Worm (Caenorhabditis elegans): ENCODE results near the gene skn-1.

skn-1 gene

ce11 chrIV:5666115-5667028, 6.2 kb upstream of the skn-1 start:
- no peak for TF ChIP-seq unc-62 (GFP tag; optimal IDR thresholded peaks at IDR 0.05)

- TF ChIP-seq unc-62 (GFP tag; optimal IDR thresholded peaks at IDR 0.05) = no peak
Measured at ce11 chrIV:5665353-5665918, 5.3 kb upstream of the skn-1 start.

- no peak for TF ChIP-seq unc-62 (GFP tag; optimal IDR thresholded peaks at IDR 0.05)
Measured at ce11 chrIV:5664375-5665004, 4.3 kb upstream of the skn-1 start, which contains the start of gene bec-1. TSS of gene bec-1 (minus strand) at chrIV:5664425.

- no peak for TF ChIP-seq unc-62 (GFP tag; optimal IDR thresholded peaks at IDR 0.05)
Measured at ce11 chrIV:5662886-5663285, 2.7 kb upstream of the skn-1 start.

ce11 chrIV:5662073-5662472, 1.9 kb upstream of the skn-1 start:
- TF ChIP-seq unc-62 (GFP tag; optimal IDR thresholded peaks at IDR 0.05) = no peak

DNA sequence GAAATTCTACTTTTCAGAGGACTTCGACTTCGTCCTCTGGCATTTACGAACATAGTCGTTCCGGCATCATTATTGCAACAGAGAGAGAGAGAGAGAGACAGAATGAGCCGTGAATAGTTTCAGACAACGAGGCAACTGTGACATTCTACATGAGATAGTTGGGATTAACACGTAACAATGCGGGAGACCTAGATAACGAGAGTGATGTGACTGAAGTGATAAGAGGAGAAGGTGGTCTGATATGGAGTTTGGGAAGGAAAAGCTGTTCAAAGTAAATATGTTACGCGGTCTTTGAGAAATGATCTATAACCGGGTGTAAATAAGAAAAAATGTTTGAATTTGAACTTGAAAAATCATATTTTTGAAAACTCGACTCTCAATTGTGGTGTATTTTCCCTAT, 723 bp downstream of the skn-1 start:
- no peak for TF ChIP-seq unc-62 (GFP tag; optimal IDR thresholded peaks at IDR 0.05)

ce11 chrIV:5658897-5659296, 1.3 kb downstream of the skn-1 start:
- TF ChIP-seq unc-62 (GFP tag; optimal IDR thresholded peaks at IDR 0.05) = no peak

DNA sequence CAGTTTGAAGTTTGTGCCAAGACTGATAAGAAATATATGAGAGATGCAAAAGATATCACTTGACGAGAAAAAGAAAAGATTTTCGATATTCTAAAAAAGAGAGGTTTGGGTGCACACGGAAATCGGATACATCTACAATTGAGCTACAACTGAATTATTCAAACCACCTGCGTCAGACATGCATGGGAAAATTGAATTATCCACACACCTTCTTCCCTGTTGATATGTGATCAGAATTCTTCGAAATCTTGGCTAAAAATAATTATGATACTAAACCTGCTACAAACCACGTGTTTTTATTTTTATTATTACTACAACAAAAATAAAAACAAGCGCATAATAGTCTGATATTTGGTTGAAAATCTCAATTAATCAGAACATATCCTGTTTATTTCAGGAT, 2.0 kb downstream of the skn-1 start:
- TF ChIP-seq unc-62 (GFP tag; optimal IDR thresholded peaks at IDR 0.05) = no peak

DNA sequence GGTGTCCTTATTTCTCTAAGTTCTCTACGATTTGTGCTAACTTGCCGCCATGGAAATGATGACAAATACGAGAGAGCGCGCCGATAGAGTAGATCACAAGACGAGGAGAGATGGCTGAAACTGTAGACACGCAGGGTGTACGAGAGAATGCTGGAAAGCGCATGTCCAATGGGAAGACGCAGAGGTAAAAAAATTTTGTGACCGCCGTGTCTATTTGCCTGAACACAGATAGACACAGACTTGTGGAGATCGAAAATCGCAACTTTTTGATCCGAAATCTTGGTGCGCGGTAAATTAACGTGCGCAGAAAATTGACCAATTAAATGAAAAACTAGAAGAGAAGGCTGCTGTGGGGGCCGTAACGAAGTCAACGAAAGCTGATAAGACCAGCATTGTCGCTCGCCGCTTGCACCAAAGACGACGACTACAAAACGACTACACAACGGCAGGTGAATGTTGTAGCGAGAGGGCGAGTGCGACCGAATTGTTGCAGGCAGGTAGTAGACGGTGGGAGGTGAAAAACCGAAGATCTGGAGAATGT, 3.0 kb downstream of the skn-1 start:
- TF ChIP-seq unc-62 (GFP tag; optimal IDR thresholded peaks at IDR 0.05) = no peak

DNA sequence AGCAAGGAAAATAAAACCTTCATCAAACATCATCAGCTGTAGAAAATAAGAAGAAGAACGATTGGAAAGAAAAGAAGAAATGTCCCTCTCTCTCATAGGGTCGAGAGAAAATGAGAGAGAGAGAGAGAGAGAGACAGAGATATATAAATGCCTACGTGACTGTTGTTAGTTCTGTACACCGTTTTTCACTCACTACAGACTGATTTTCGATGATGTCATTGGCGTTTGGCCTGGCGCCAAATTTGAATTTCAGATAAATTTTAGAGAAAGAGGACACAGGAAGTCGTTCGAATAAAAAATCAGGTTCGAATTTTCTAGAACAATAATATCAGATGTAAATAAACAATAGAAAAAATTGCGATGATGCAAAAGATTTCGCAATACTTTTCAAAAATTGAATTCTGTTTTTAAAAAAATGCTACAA, 4.2 kb downstream of the skn-1 start:
- TF ChIP-seq unc-62 (GFP tag; optimal IDR thresholded peaks at IDR 0.05) = no peak

ce11 chrIV:5654693-5655092, 5.5 kb downstream of the skn-1 start:
- no peak for TF ChIP-seq unc-62 (GFP tag; optimal IDR thresholded peaks at IDR 0.05)

ce11 chrIV:5654203-5654602, 6.0 kb downstream of the skn-1 start:
- TF ChIP-seq unc-62 (GFP tag; optimal IDR thresholded peaks at IDR 0.05) = no peak

ce11 chrIV:5653649-5654048, 6.5 kb downstream of the skn-1 start, which contains the start of gene clec-178:
TSS of gene clec-178 (plus strand) at chrIV:5653949.
- no peak for TF ChIP-seq unc-62 (GFP tag; optimal IDR thresholded peaks at IDR 0.05)

DNA sequence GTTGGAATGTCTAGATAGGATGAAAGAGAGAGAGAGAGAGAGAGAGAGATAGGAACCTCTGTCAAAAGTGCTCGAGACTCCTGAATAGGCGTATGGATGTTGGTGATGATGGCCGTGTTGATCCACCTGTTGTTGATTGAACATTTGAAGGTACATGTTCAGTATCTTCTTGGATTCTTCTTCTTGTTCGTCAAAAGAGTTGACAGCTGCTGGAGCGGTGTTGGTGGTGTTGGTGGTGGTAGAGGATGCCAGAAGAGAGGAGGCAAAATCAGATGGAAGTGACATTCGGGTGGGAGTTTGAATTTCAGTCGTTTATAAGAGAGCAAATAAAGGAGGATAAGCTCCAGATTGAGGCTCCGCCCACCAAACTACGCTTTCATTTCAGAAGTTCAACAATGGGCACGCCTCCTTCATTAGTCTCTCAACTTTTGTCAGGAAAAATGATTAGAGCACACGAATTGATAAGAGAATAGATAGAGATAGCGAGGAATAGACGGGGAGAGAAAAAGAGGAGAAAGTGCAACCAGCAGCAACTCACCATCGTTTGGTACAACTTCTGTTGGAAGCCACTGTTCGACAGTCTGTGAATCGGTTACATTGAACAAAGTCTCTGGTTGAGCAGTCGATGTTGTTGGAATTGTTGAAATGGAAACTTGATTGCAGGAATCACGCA, 7.2 kb downstream of the skn-1 start:
- TF ChIP-seq unc-62 (GFP tag; optimal IDR thresholded peaks at IDR 0.05) = no peak

DNA sequence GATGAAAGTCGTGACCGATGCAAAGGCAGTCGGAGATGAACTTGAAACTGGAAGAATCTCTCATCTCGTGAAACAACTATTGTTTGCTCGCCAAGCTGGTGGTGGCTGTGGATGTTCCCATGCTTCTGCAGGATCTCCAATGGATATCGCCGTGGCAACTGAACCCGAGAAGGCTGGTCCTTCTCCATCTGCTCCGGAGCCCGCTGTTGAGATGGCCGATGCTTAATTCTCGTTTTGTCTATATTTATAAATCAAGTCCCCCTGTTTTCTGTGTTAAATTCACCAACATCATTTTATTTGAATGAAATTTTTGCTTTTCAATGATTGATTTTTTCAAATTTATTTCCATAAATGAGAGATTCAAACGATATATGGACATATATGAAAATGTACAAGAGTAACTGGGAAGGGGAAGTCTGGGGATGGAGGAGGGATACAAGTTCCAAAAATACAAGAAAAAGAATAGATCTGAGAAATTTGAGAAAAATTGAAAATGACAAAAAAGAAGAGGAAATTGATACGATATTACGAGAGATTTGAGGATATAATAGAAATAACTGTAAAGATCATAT, 9.3 kb downstream of the skn-1 start:
- no peak for TF ChIP-seq unc-62 (GFP tag; optimal IDR thresholded peaks at IDR 0.05)
